Worm (Caenorhabditis elegans) whole organism, mixed stage, embryonic: ENCODE results near the gene acs-2.

ENCODE experiments used
- elt-3 ChIP-seq: fragments of 150-350 bp; optimal IDR thresholded peaks from 2 replicates; lab custom pipeline; 2014; ENCODE audit warnings: missing biosample characterization, missing genetic modification characterization
- hlh-1 ChIP-seq: fragments of 150-350 bp; optimal IDR thresholded peaks from 2 replicates; lab custom pipeline; 2014; ENCODE audit warnings: missing biosample characterization, missing genetic modification reagents, missing genetic modification characterization
- lin-13 ChIP-seq: fragments of 150-350 bp; optimal IDR thresholded peaks from 2 replicates; lab custom pipeline; 2014; ENCODE audit warnings: missing biosample characterization, missing genetic modification characterization
- lsy-2 ChIP-seq: fragments of 150-350 bp; optimal IDR thresholded peaks from 2 replicates; lab custom pipeline; 2014; ENCODE audit warnings: missing biosample characterization, missing genetic modification characterization
- nhr-12 ChIP-seq: fragments of 150-350 bp; optimal IDR thresholded peaks from 2 replicates; lab custom pipeline; 2014; ENCODE audit warnings: missing biosample characterization, missing genetic modification characterization
- nhr-237 ChIP-seq: fragments of 150-350 bp; optimal IDR thresholded peaks from 2 replicates; lab custom pipeline; 2014; ENCODE audit warnings: missing biosample characterization, missing genetic modification characterization
- nhr-28 ChIP-seq: fragments of 150-350 bp; optimal IDR thresholded peaks from 2 replicates; lab custom pipeline; 2014; ENCODE audit warnings: missing biosample characterization, missing genetic modification characterization
- pha-4 ChIP-seq: fragments of 150-350 bp; optimal IDR thresholded peaks from 2 replicates; lab custom pipeline; 2018; ENCODE audit warnings: missing biosample characterization, missing genetic modification reagents, missing genetic modification characterization
- snpc-4 ChIP-seq: fragments of 150-350 bp; optimal IDR thresholded peaks from 2 replicates; lab custom pipeline; 2014; ENCODE audit warnings: missing biosample characterization, missing genetic modification characterization
- unc-120 ChIP-seq: sonication (generic microtip); optimal IDR thresholded peaks from 2 replicates; lab custom pipeline; 2017; ENCODE audit warnings: missing genetic modification characterization, missing compliant biosample characterization; ENCODE audit not compliant: poor library complexity, severe bottlenecking
- unc-62 ChIP-seq: fragments of 150-350 bp; optimal IDR thresholded peaks from 2 replicates; lab custom pipeline; 2014; ENCODE audit warnings: missing biosample characterization, missing genetic modification reagents, missing genetic modification characterization
- zip-8 ChIP-seq: fragments of 150-350 bp; optimal IDR thresholded peaks from 2 replicates; lab custom pipeline; 2014; ENCODE audit warnings: missing biosample characterization, missing genetic modification characterization
- ztf-11 ChIP-seq: fragments of 150-350 bp; optimal IDR thresholded peaks from 2 replicates; lab custom pipeline; 2014; ENCODE audit warnings: missing biosample characterization, missing genetic modification characterization

DNA sequence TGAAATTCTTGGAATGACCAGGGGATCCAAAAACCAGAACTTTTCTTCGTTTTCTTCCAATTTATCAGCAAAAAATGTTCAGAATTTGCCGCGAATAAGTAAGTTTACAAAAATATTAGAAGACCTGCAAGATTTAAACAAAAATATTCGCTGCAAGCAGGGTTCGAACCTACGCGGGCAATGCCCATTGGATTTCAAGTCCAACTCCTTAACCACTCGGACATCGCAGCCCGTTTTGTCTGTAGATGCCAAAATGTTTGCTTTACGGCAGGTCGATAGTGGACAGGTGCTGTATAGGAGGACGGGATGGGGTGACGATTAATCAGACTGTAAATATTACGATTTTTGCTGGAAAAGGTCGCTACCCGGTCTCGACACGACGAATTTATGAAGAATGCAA, 19.5 kb upstream of the acs-2 start:
- no peak for TF ChIP-seq hlh-1 (tag; lab: Kevin White, UChicago)
- no peak for TF ChIP-seq lin-13 (tag; lab: Kevin White, UChicago)
- no peak for TF ChIP-seq nhr-237
- no peak for TF ChIP-seq nhr-28
- no peak for TF ChIP-seq unc-62 (GFP tag; lab: Kevin White, UChicago)
- no peak for TF ChIP-seq ztf-11 (tag; lab: Kevin White, UChicago)
- no peak for TF ChIP-seq elt-3 (tag; lab: Kevin White, UChicago)
- no peak for TF ChIP-seq pha-4 (tag; lab: Kevin White, UChicago)
- no peak for TF ChIP-seq nhr-12 (tag; lab: Kevin White, UChicago)
- no peak for TF ChIP-seq zip-8 (tag; lab: Kevin White, UChicago)
- no peak for TF ChIP-seq unc-120
- no peak for TF ChIP-seq snpc-4
- no peak for TF ChIP-seq lsy-2 (tag; lab: Kevin White, UChicago)
